Comparison of ENCODE assay signal across 1 fruit fly cellular context in the genomic region with DNA sequence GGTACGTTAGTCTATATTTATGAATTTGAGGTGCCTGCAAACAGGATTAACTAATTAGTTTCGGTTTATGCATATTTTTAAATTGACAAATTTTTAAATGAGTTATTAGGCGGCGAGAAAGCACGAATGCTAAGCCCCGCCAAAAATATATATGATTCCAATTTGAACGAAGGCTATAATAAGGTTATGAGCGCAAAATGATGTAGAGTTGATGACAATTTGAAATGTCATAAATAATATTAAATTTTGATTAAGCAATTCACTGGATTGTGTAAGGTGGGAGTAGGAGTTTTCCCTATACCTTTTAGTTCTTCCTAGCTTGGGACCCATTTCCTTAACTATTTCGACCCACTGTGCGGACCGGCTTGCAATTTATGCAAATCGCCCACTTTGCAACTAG.
TF ChIP-seq lines count a peak whose summit lies in the region.

No protein-coding gene starts in this region.

TF ChIP-seq in whole organism, embryonic, 481 proteins besides CTCF, POLR2A, EP300 and RAD21 (continued from another document):
- no peak for TF ChIP-seq Atf-2 (GFP tag; optimal IDR thresholded peaks at IDR 0.05; lab: Kevin White, UChicago)
- no peak for TF ChIP-seq Atf3 (GFP tag; optimal IDR thresholded peaks at IDR 0.05; lab: Kevin White, UChicago)
- TF ChIP-seq cwo (GFP tag; optimal IDR thresholded peaks at IDR 0.05; lab: Kevin White, UChicago), result no peak
- no peak for TF ChIP-seq CG30020 (tag; optimal IDR thresholded peaks at IDR 0.05; lab: Kevin White, UChicago)
- no peak for TF ChIP-seq CG10209 (GFP tag; optimal IDR thresholded peaks at IDR 0.05; lab: Kevin White, UChicago)
- TF ChIP-seq jigr1 (GFP tag; IDR thresholded peaks at IDR 0.05; lab: Robert Waterston, UW), result no peak
- no peak for TF ChIP-seq hb (GFP tag; IDR thresholded peaks at IDR 0.05; lab: Robert Waterston, UW; ENCODE audit: partially characterized antibody)
- no peak for TF ChIP-seq org-1 (GFP tag; optimal IDR thresholded peaks at IDR 0.05; lab: Kevin White, UChicago)
- TF ChIP-seq CG9609 (GFP tag; optimal IDR thresholded peaks at IDR 0.05; lab: Kevin White, UChicago), result no peak
- TF ChIP-seq grau (tag; optimal IDR thresholded peaks at IDR 0.05; lab: Kevin White, UChicago), result peak; percentile 2
- TF ChIP-seq peb (GFP tag; IDR thresholded peaks at IDR 0.05; lab: Robert Waterston, UW), result no peak
- TF ChIP-seq CG14050 (GFP tag; IDR thresholded peaks at IDR 0.05; lab: Robert Waterston, UW), result 0 out of 3 replicates have a peak, but pooled peaks have one; percentile 10
- TF ChIP-seq Bgb (GFP tag; IDR thresholded peaks at IDR 0.05; lab: Robert Waterston, UW; ENCODE audit: partially characterized antibody), result no peak
- no peak for TF ChIP-seq CG13287 (GFP tag; IDR thresholded peaks at IDR 0.05; lab: Robert Waterston, UW; ENCODE audit: partially characterized antibody)
- TF ChIP-seq Ravus (GFP tag; IDR thresholded peaks at IDR 0.05; lab: Robert Waterston, UW), result no peak
- no peak for TF ChIP-seq cas (GFP tag; IDR thresholded peaks at IDR 0.05; lab: Robert Waterston, UW)
- TF ChIP-seq sqz (GFP tag; optimal IDR thresholded peaks at IDR 0.05; lab: Kevin White, UChicago), result no peak
- no peak for TF ChIP-seq prd (optimal IDR thresholded peaks at IDR 0.05; lab: Kevin White, UChicago)
- TF ChIP-seq prd (GFP tag; IDR thresholded peaks at IDR 0.05; lab: Robert Waterston, UW), result 0 out of 3 replicates have a peak, but pooled peaks have one; percentile 9
- TF ChIP-seq CG1602 (GFP tag; optimal IDR thresholded peaks at IDR 0.05; lab: Kevin White, UChicago), result no peak
- TF ChIP-seq CG11085 (GFP tag; IDR thresholded peaks at IDR 0.05; lab: Robert Waterston, UW), result no peak
- TF ChIP-seq CG2875 (GFP tag; optimal IDR thresholded peaks at IDR 0.05; lab: Kevin White, UChicago), result no peak
- no peak for TF ChIP-seq en (GFP tag; optimal IDR thresholded peaks at IDR 0.05; lab: Kevin White, UChicago)
- TF ChIP-seq CG30403 (GFP tag; optimal IDR thresholded peaks at IDR 0.05; lab: Kevin White, UChicago), result peak; percentile 10
- TF ChIP-seq H2.0 (GFP tag; IDR thresholded peaks at IDR 0.05; lab: Robert Waterston, UW), result peak; percentile 22; the same call in 1 of the 2 replicates
- TF ChIP-seq HLH3B (GFP tag; IDR thresholded peaks at IDR 0.05; lab: Robert Waterston, UW), result 0 out of 2 replicates have a peak, but pooled peaks have one; percentile 16
- TF ChIP-seq Xrp1 (GFP tag; IDR thresholded peaks at IDR 0.05; lab: Robert Waterston, UW), result no peak
- no peak for TF ChIP-seq HmgZ (tag; optimal IDR thresholded peaks at IDR 0.05; lab: Kevin White, UChicago)
- no peak for TF ChIP-seq CG14014 (GFP tag; IDR thresholded peaks at IDR 0.05; lab: Robert Waterston, UW)
- peak in 1 of 2 experiments; percentile 20 for TF ChIP-seq Hr51 (GFP tag; optimal IDR thresholded peaks at IDR 0.05; lab: Kevin White, UChicago)
- TF ChIP-seq CG10366 (GFP tag; IDR thresholded peaks at IDR 0.05; lab: Robert Waterston, UW), result 0 out of 2 replicates have a peak, but pooled peaks have one; percentile 18
- no peak for TF ChIP-seq CG17802 (tag; optimal IDR thresholded peaks at IDR 0.05; lab: Kevin White, UChicago)
- no peak for TF ChIP-seq Dip3 (GFP tag; optimal IDR thresholded peaks at IDR 0.05; lab: Kevin White, UChicago)
- TF ChIP-seq CG2889 (GFP tag; IDR thresholded peaks at IDR 0.05; lab: Robert Waterston, UW), result no peak
- TF ChIP-seq CkIIα-i1 (GFP tag; IDR thresholded peaks at IDR 0.05; lab: Robert Waterston, UW), result no peak
- no peak for TF ChIP-seq CG4854 (GFP tag; optimal IDR thresholded peaks at IDR 0.05; lab: Kevin White, UChicago)
- TF ChIP-seq Abd-B (GFP tag; optimal IDR thresholded peaks at IDR 0.05; lab: Kevin White, UChicago), result no peak
- no peak for TF ChIP-seq Fer1 (GFP tag; optimal IDR thresholded peaks at IDR 0.05; lab: Kevin White, UChicago)
- no peak for TF ChIP-seq CG7987 (GFP tag; optimal IDR thresholded peaks at IDR 0.05; lab: Kevin White, UChicago)
- peak; percentile 23 for TF ChIP-seq CG2678 (tag; optimal IDR thresholded peaks at IDR 0.05; lab: Kevin White, UChicago)
- TF ChIP-seq dmrt11E (tag; optimal IDR thresholded peaks at IDR 0.05; lab: Kevin White, UChicago), result no peak
- no peak for TF ChIP-seq her (GFP tag; optimal IDR thresholded peaks at IDR 0.05; lab: Kevin White, UChicago)
- TF ChIP-seq Aef1 (GFP tag; IDR thresholded peaks at IDR 0.05; lab: Robert Waterston, UW), result no peak; the same call in 2 of the 3 replicates
- peak; percentile 68 for TF ChIP-seq Drgx (GFP tag; IDR thresholded peaks at IDR 0.05; lab: Robert Waterston, UW)
- no peak for TF ChIP-seq Adf1 (GFP tag; IDR thresholded peaks at IDR 0.05; lab: Robert Waterston, UW)
- TF ChIP-seq B-H2 (GFP tag; optimal IDR thresholded peaks at IDR 0.05; lab: Kevin White, UChicago), result no peak
- no peak for TF ChIP-seq HLH4C (GFP tag; IDR thresholded peaks at IDR 0.05; lab: Robert Waterston, UW; ENCODE audit: partially characterized antibody)
- TF ChIP-seq CG34376 (GFP tag; optimal IDR thresholded peaks at IDR 0.05; lab: Kevin White, UChicago), result no peak
- peak; percentile 23; the same call in 1 of the 2 replicates for TF ChIP-seq Atf6 (GFP tag; IDR thresholded peaks at IDR 0.05; lab: Robert Waterston, UW)
- TF ChIP-seq NK7.1 (GFP tag; optimal IDR thresholded peaks at IDR 0.05; lab: Kevin White, UChicago), result no peak
- no peak for TF ChIP-seq CG3065 (GFP tag; optimal IDR thresholded peaks at IDR 0.05; lab: Kevin White, UChicago)
- TF ChIP-seq sna (GFP tag; IDR thresholded peaks at IDR 0.05; lab: Robert Waterston, UW; ENCODE audit: partially characterized antibody), result no peak
- TF ChIP-seq CG9797 (GFP tag; optimal IDR thresholded peaks at IDR 0.05; lab: Kevin White, UChicago), result no peak
- no peak for TF ChIP-seq Ada2b (GFP tag; IDR thresholded peaks at IDR 0.05; lab: Robert Waterston, UW)
- no peak for TF ChIP-seq insv (GFP tag; optimal IDR thresholded peaks at IDR 0.05; lab: Kevin White, UChicago)
- 0 out of 3 replicates have a peak, but pooled peaks have one; percentile 20 for TF ChIP-seq ase (GFP tag; IDR thresholded peaks at IDR 0.05; lab: Robert Waterston, UW)
- TF ChIP-seq eyg (GFP tag; optimal IDR thresholded peaks at IDR 0.05; lab: Kevin White, UChicago), result no peak
- TF ChIP-seq esg (GFP tag; conservative IDR thresholded peaks at IDR 0.05; lab: Robert Waterston, UW), result peak; percentile 27; the same call in 1 of the 2 replicates
- peak; percentile 40; the same call in 1 of the 2 replicates for TF ChIP-seq al (GFP tag; IDR thresholded peaks at IDR 0.05; lab: Robert Waterston, UW)
- TF ChIP-seq CG10274 (GFP tag; optimal IDR thresholded peaks at IDR 0.05; lab: Kevin White, UChicago), result no peak
- TF ChIP-seq CG15269 (tag; optimal IDR thresholded peaks at IDR 0.05; lab: Kevin White, UChicago), result peak; percentile 14
- TF ChIP-seq CG15696 (tag; optimal IDR thresholded peaks at IDR 0.05; lab: Kevin White, UChicago), result no peak
- no peak for TF ChIP-seq CG1233 (GFP tag; optimal IDR thresholded peaks at IDR 0.05; lab: Kevin White, UChicago)
- TF ChIP-seq C15 (GFP tag; IDR thresholded peaks at IDR 0.05; lab: Robert Waterston, UW), result 0 out of 3 replicates have a peak, but pooled peaks have one; percentile 23
- TF ChIP-seq Dp (GFP tag; optimal IDR thresholded peaks at IDR 0.05; lab: Kevin White, UChicago), result no peak
- no peak for TF ChIP-seq Dip2 (GFP tag; IDR thresholded peaks at IDR 0.05; lab: Robert Waterston, UW)
- TF ChIP-seq CG17186 (GFP tag; optimal IDR thresholded peaks at IDR 0.05; lab: Kevin White, UChicago), result no peak
- TF ChIP-seq CG10565 (GFP tag; optimal IDR thresholded peaks at IDR 0.05; lab: Kevin White, UChicago), result no peak
- peak; percentile 34 for TF ChIP-seq CG4424 (GFP tag; optimal IDR thresholded peaks at IDR 0.05; lab: Kevin White, UChicago)
- TF ChIP-seq ems (GFP tag; optimal IDR thresholded peaks at IDR 0.05; lab: Kevin White, UChicago), result no peak
- no peak for TF ChIP-seq CG12155 (GFP tag; optimal IDR thresholded peaks at IDR 0.05; lab: Kevin White, UChicago)
- TF ChIP-seq CG1603 (tag; optimal IDR thresholded peaks at IDR 0.05; lab: Kevin White, UChicago), result peak; percentile 3
- no peak for TF ChIP-seq slp2 (GFP tag; optimal IDR thresholded peaks at IDR 0.05; lab: Kevin White, UChicago)
- no peak for TF ChIP-seq corto (GFP tag; optimal IDR thresholded peaks at IDR 0.05; lab: Kevin White, UChicago)
- TF ChIP-seq eve (GFP tag; optimal IDR thresholded peaks at IDR 0.05; lab: Kevin White, UChicago), result no peak
- TF ChIP-seq CG7963 (GFP tag; IDR thresholded peaks at IDR 0.05; lab: Robert Waterston, UW; ENCODE audit: partially characterized antibody), result no peak
- TF ChIP-seq pum (GFP tag; optimal IDR thresholded peaks at IDR 0.05; lab: Kevin White, UChicago), result no peak
- TF ChIP-seq Oli (tag; optimal IDR thresholded peaks at IDR 0.05; lab: Kevin White, UChicago), result peak; percentile 9
- TF ChIP-seq CG5245 (GFP tag; optimal IDR thresholded peaks at IDR 0.05; lab: Kevin White, UChicago), result no peak
- no peak for TF ChIP-seq Doc3 (GFP tag; IDR thresholded peaks at IDR 0.05; lab: Robert Waterston, UW; ENCODE audit: partially characterized antibody)
- TF ChIP-seq CG12071 (GFP tag; optimal IDR thresholded peaks at IDR 0.05; lab: Kevin White, UChicago), result no peak
- no peak for TF ChIP-seq nerfin-2 (GFP tag; IDR thresholded peaks at IDR 0.05; lab: Robert Waterston, UW; ENCODE audit: partially characterized antibody)
- TF ChIP-seq CG5180 (GFP tag; optimal IDR thresholded peaks at IDR 0.05; lab: Kevin White, UChicago), result no peak
- no peak for TF ChIP-seq Awh (GFP tag; IDR thresholded peaks at IDR 0.05; lab: Robert Waterston, UW)
- TF ChIP-seq dysf (GFP tag; IDR thresholded peaks at IDR 0.05; lab: Robert Waterston, UW), result peak; percentile 39; the same call in 1 of the 3 replicates
- no peak for TF ChIP-seq CG11456 (GFP tag; IDR thresholded peaks at IDR 0.05; lab: Robert Waterston, UW)
- TF ChIP-seq Lhr (GFP tag; optimal IDR thresholded peaks at IDR 0.05; lab: Kevin White, UChicago), result no peak
- no peak for TF ChIP-seq Hr78 (GFP tag; optimal IDR thresholded peaks at IDR 0.05; lab: Kevin White, UChicago)
- 0 out of 2 replicates have a peak, but pooled peaks have one; percentile 22 for TF ChIP-seq Rfx (GFP tag; IDR thresholded peaks at IDR 0.05; lab: Robert Waterston, UW)
- TF ChIP-seq CG31441 (GFP tag; IDR thresholded peaks at IDR 0.05; lab: Robert Waterston, UW), result 0 out of 2 replicates have a peak, but pooled peaks have one; percentile 18
- TF ChIP-seq CG8290 (GFP tag; optimal IDR thresholded peaks at IDR 0.05; lab: Kevin White, UChicago), result no peak
- TF ChIP-seq CG8290 (tag; optimal IDR thresholded peaks at IDR 0.05; lab: Kevin White, UChicago), result no peak
- no peak for TF ChIP-seq Fer3 (tag; optimal IDR thresholded peaks at IDR 0.05; lab: Kevin White, UChicago)
- no peak for TF ChIP-seq gfzf (GFP tag; optimal IDR thresholded peaks at IDR 0.05; lab: Kevin White, UChicago)
- peak; percentile 20 for TF ChIP-seq CG2120 (GFP tag; optimal IDR thresholded peaks at IDR 0.05; lab: Kevin White, UChicago)
- TF ChIP-seq dpn (GFP tag; optimal IDR thresholded peaks at IDR 0.05; lab: Kevin White, UChicago), result no peak
- TF ChIP-seq BtbVII (GFP tag; optimal IDR thresholded peaks at IDR 0.05; lab: Kevin White, UChicago), result no peak
- TF ChIP-seq pb (GFP tag; optimal IDR thresholded peaks at IDR 0.05; lab: Kevin White, UChicago), result no peak
- TF ChIP-seq vvl (GFP tag; IDR thresholded peaks at IDR 0.05; lab: Robert Waterston, UW), result peak; percentile 27; the same call in 1 of the 2 replicates
- TF ChIP-seq luna (GFP tag; optimal IDR thresholded peaks at IDR 0.05; lab: Kevin White, UChicago), result no peak
- no peak for TF ChIP-seq so (GFP tag; IDR thresholded peaks at IDR 0.05; lab: Robert Waterston, UW)
- no peak for TF ChIP-seq jumu (GFP tag; optimal IDR thresholded peaks at IDR 0.05; lab: Kevin White, UChicago)
- no peak for TF ChIP-seq CG18262 (tag; optimal IDR thresholded peaks at IDR 0.05; lab: Kevin White, UChicago)
- TF ChIP-seq CG8924 (tag; optimal IDR thresholded peaks at IDR 0.05; lab: Kevin White, UChicago), result no peak
- no peak for TF ChIP-seq gce (GFP tag; IDR thresholded peaks at IDR 0.05; lab: Robert Waterston, UW)
- no peak for TF ChIP-seq fru (optimal IDR thresholded peaks at IDR 0.05; lab: Kevin White, UChicago)
- peak; percentile 3 for TF ChIP-seq tio (GFP tag; optimal IDR thresholded peaks at IDR 0.05; lab: Kevin White, UChicago)
- TF ChIP-seq Dbx (GFP tag; IDR thresholded peaks at IDR 0.05; lab: Robert Waterston, UW), result no peak
- TF ChIP-seq ssp (GFP tag; IDR thresholded peaks at IDR 0.05; lab: Robert Waterston, UW), result no peak
- TF ChIP-seq ken (GFP tag; IDR thresholded peaks at IDR 0.05; lab: Robert Waterston, UW), result 0 out of 3 replicates have a peak, but pooled peaks have one; percentile 29
- TF ChIP-seq CG7372 (GFP tag; IDR thresholded peaks at IDR 0.05; lab: Robert Waterston, UW), result no peak
- TF ChIP-seq CG4617 (GFP tag; optimal IDR thresholded peaks at IDR 0.05; lab: Kevin White, UChicago; ENCODE audit: borderline replicate concordance), result no peak
- peak; percentile 48 for TF ChIP-seq CG14441 (GFP tag; IDR thresholded peaks at IDR 0.05; lab: Robert Waterston, UW)
- no peak for TF ChIP-seq amos (GFP tag; IDR thresholded peaks at IDR 0.05; lab: Robert Waterston, UW; ENCODE audit: partially characterized antibody)
- TF ChIP-seq CG13894 (tag; optimal IDR thresholded peaks at IDR 0.05; lab: Kevin White, UChicago), result no peak
TF ChIP-seq in whole organism, embryonic: peak in this region for 40.
